Fruit fly (Drosophila melanogaster): ENCODE data around the gene CG17260.
A peak's percentile ranks its signal among the peaks of the same experiment; 100 is the strongest.

CG17260 gene

DNA sequence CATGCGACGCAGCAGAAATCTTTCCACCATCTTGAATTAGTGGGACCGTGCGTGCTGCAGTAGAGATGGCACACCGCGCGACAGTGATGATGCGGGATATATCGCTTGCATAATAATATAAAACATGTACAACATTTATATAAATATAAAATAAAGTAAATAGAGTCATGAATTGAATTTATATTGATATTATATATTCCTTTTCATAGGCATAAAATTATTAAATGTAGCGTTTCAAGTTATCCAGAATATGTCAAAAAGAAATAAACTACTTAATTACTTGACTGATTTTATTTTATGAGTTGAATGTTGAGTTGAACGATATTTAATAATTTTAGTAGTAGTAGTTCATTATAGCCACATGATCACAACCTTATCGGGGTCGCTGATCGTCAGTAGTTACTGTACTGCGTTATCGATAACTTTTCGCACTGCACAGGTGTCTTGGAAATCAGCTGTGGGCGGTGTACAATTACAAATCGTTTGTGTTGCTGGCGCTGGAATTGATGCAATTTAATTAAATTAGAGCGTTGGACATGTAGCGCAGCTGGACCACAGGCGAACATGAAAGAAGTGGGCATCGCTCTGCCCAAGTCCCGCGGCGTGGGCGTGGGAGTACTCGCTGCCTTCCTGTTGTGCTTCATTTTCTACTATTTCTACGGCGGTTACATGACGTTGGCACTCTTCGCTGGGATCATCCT, 49.2 kb upstream of the CG17260 start, which contains the start of the genes Chd1 and Bem46 (continued):
- no peak for TF ChIP-seq dan (GFP tag; IDR thresholded peaks at IDR 0.05)
- no peak for TF ChIP-seq CG11504 (tag; optimal IDR thresholded peaks at IDR 0.05)
- peak; percentile 68 for TF ChIP-seq CG6654 (GFP tag; optimal IDR thresholded peaks at IDR 0.05)
- TF ChIP-seq dimm (GFP tag; IDR thresholded peaks at IDR 0.05), result peak; percentile 65; the same call in 1 of the 2 replicates
- peak; percentile 48 for TF ChIP-seq NC2β (GFP tag; optimal IDR thresholded peaks at IDR 0.05)
- no peak for TF ChIP-seq CkIIα-i1 (GFP tag; IDR thresholded peaks at IDR 0.05)
- peak; percentile 10 for TF ChIP-seq MESR4 (GFP tag; optimal IDR thresholded peaks at IDR 0.05)
- TF ChIP-seq ab (GFP tag; optimal IDR thresholded peaks at IDR 0.05), result peak; percentile 74
- TF ChIP-seq CG2199 (GFP tag; IDR thresholded peaks at IDR 0.05), result no peak
- peak; percentile 71; the same call in 1 of the 2 replicates for TF ChIP-seq CG11247 (GFP tag; IDR thresholded peaks at IDR 0.05)
- peak; percentile 69 for TF ChIP-seq ems (GFP tag; optimal IDR thresholded peaks at IDR 0.05)
- TF ChIP-seq Doc3 (GFP tag; IDR thresholded peaks at IDR 0.05; ENCODE audit: partially characterized antibody), result no peak
- no peak for TF ChIP-seq CG8281 (tag; optimal IDR thresholded peaks at IDR 0.05)
- TF ChIP-seq CG3065 (GFP tag; optimal IDR thresholded peaks at IDR 0.05), result peak; percentile 61
- TF ChIP-seq CG14014 (GFP tag; IDR thresholded peaks at IDR 0.05), result peak; percentile 84
- peak; percentile 84; the same call in 2 of the 3 replicates for TF ChIP-seq CG2889 (GFP tag; IDR thresholded peaks at IDR 0.05)
- peak; percentile 84 for TF ChIP-seq fd3F (GFP tag; optimal IDR thresholded peaks at IDR 0.05)
- TF ChIP-seq Camta (GFP tag; optimal IDR thresholded peaks at IDR 0.05), result peak; percentile 23
- no peak for TF ChIP-seq Dfd (GFP tag; optimal IDR thresholded peaks at IDR 0.05)
- TF ChIP-seq CG4404 (GFP tag; IDR thresholded peaks at IDR 0.05), result peak; percentile 79
- TF ChIP-seq Tbp (GFP tag; optimal IDR thresholded peaks at IDR 0.05), result no peak
- peak; percentile 80 for TF ChIP-seq H15 (GFP tag; IDR thresholded peaks at IDR 0.05)

- TF ChIP-seq fd3F (GFP tag; optimal IDR thresholded peaks at IDR 0.05) (no peak), CG4617 (GFP tag; optimal IDR thresholded peaks at IDR 0.05; ENCODE audit: borderline replicate concordance) (no peak), hbn (GFP tag; IDR thresholded peaks at IDR 0.05; ENCODE audit: partially characterized antibody) (peak; percentile 80), jing (GFP tag; optimal IDR thresholded peaks at IDR 0.05) (no peak), CG10979 (tag; optimal IDR thresholded peaks at IDR 0.05) (no peak), Hr39 (optimal IDR thresholded peaks at IDR 0.05) (no peak), CG3065 (GFP tag; optimal IDR thresholded peaks at IDR 0.05) (no peak), cato (GFP tag; optimal IDR thresholded peaks at IDR 0.05; ENCODE audit: borderline replicate concordance) (no peak), CG12104 (GFP tag; optimal IDR thresholded peaks at IDR 0.05) (no peak), salm (tag; optimal IDR thresholded peaks at IDR 0.05) (no peak), chn (GFP tag; optimal IDR thresholded peaks at IDR 0.05) (no peak), sob (GFP tag; IDR thresholded peaks at IDR 0.05) (no peak), Elba2 (GFP tag; optimal IDR thresholded peaks at IDR 0.05) (peak; percentile 47), crc (GFP tag; optimal IDR thresholded peaks at IDR 0.05) (no peak), btn (GFP tag; optimal IDR thresholded peaks at IDR 0.05) (no peak), Med (GFP tag) (peak; percentile 81), CG4424 (GFP tag; optimal IDR thresholded peaks at IDR 0.05) (no peak), unc-4 (GFP tag; IDR thresholded peaks at IDR 0.05; ENCODE audit: partially characterized antibody) (peak; percentile 91), CG4328 (GFP tag; optimal IDR thresholded peaks at IDR 0.05) (no peak), da (GFP tag; optimal IDR thresholded peaks at IDR 0.05) (no peak), Vsx1 (GFP tag; optimal IDR thresholded peaks at IDR 0.05) (no peak), CG6254 (GFP tag; optimal IDR thresholded peaks at IDR 0.05) (peak; percentile 0), phol (tag; optimal IDR thresholded peaks at IDR 0.05) (peak; percentile 83), peb (GFP tag; IDR thresholded peaks at IDR 0.05) (no peak), fd64A (GFP tag; optimal IDR thresholded peaks at IDR 0.05) (peak; percentile 29), en (GFP tag; optimal IDR thresholded peaks at IDR 0.05) (no peak), ERR (GFP tag; optimal IDR thresholded peaks at IDR 0.05) (no peak), twi (tag; optimal IDR thresholded peaks at IDR 0.05) (no peak), row (GFP tag; IDR thresholded peaks at IDR 0.05) (peak; percentile 47; the same call in 2 of the 3 replicates), BtbVII (GFP tag; optimal IDR thresholded peaks at IDR 0.05) (no peak)
Measured at dm6 chr2L:2992664-2993174, 44.3 kb upstream of the CG17260 start, which contains the start of the genes okr and CG3558. Gene okr, minus strand, starts transcription at chr2L:2992759. Gene CG3558, plus strand, starts transcription at chr2L:2992870.

Data from whole organism, embryonic.